Fruit fly (Drosophila melanogaster) whole organism, prepupa: ENCODE measurements around the gene Reps.

Experiments used
- Eip93F ChIP-seq: fragments of 200-800 bp; sonication (Bioruptor generic); optimal IDR thresholded peaks from 2 replicates; lab custom pipeline; 2016; ENCODE audit warnings: missing biosample characterization, mild to moderate bottlenecking, missing genetic modification characterization
- Lpt ChIP-seq: fragments of 200-800 bp; sonication (Bioruptor generic); optimal IDR thresholded peaks from 3 replicates; lab custom pipeline; 2016; ENCODE audit warnings: missing biosample characterization, missing genetic modification characterization

DNA sequence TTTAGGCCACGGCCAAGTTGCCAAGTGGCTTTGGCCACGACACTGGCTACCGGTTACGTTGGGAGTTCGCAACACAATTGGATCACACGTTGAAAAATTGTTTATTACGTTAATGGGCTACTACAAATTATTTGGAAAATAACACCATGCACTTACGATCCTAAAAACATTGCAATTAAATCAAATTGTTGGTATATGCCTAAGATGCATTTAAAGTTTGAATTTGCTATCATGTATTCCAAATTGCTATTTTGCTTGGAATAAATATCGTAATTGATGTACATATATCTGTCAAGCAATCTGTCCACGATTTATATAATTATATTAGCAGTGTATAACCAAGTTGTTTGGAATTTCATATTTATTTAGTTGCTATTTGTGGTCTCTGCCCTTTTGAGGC is 33.6 kb downstream of the Reps start:
- no peak for TF ChIP-seq Eip93F (GFP tag; lab: Kevin White, UChicago)
- peak; percentile 35 for TF ChIP-seq Lpt (GFP tag; lab: Kevin White, UChicago)
